Fruit fly (Drosophila melanogaster) Kc167 (cell line): Measurements from ENCODE around the gene Cpr66Cb.

Experiments
- Myc ChIP-seq: fragments of >200 bp; optimal IDR thresholded peaks from 2 replicates; lab custom pipeline; 2017; ENCODE audit warnings: missing external identifiers
- Sin3A ChIP-seq: fragments of >200 bp; optimal IDR thresholded peaks from 2 replicates; lab custom pipeline; 2018; ENCODE audit warnings: missing external identifiers
- h ChIP-seq: fragments of >200 bp; optimal IDR thresholded peaks from 3 replicates; lab custom pipeline; 2018; ENCODE audit warnings: missing external identifiers
- insv ChIP-seq: fragments of >200 bp; optimal IDR thresholded peaks from 3 replicates; lab custom pipeline; 2018; ENCODE audit warnings: missing external identifiers
- psq ChIP-seq: fragments of >200 bp; optimal IDR thresholded peaks from 2 replicates; lab custom pipeline; 2017; ENCODE audit warnings: missing external identifiers
- ttk ChIP-seq: sonication (Bioruptor generic); optimal IDR thresholded peaks from 2 replicates; lab custom pipeline; 2017; ENCODE audit warnings: missing external identifiers

The Cpr66Cb gene

dm6 chr3L:8369456-8369855 lies 33.0 kb downstream of the Cpr66Cb start:
- TF ChIP-seq Myc (lab: Kevin White, UChicago) (no peak), insv (lab: Kevin White, UChicago) (no peak), ttk (lab: Kevin White, UChicago) (no peak), Sin3A (lab: Kevin White, UChicago) (no peak), psq (lab: Kevin White, UChicago) (no peak), h (lab: Kevin White, UChicago) (no peak)

- TF ChIP-seq h (lab: Kevin White, UChicago) (no peak), ttk (lab: Kevin White, UChicago) (no peak), Sin3A (lab: Kevin White, UChicago) (no peak), Myc (lab: Kevin White, UChicago) (no peak)
These were observed 34.5 kb downstream of the Cpr66Cb start for dm6 chr3L:8370922-8371321.

- TF ChIP-seq ttk (lab: Kevin White, UChicago) (no peak), insv (lab: Kevin White, UChicago) (no peak), psq (lab: Kevin White, UChicago) (no peak), Sin3A (lab: Kevin White, UChicago) (no peak), Myc (lab: Kevin White, UChicago) (no peak), h (lab: Kevin White, UChicago) (no peak)
These were observed 35.1 kb downstream of the Cpr66Cb start for dm6 chr3L:8371538-8371937.

dm6 chr3L:8372035-8372434 lies 35.6 kb downstream of the Cpr66Cb start, which contains the start of gene ImpE1:
Gene ImpE1 (plus strand): TSS chr3L:8372405.
- TF ChIP-seq insv (lab: Kevin White, UChicago), result no peak
- no peak for TF ChIP-seq h (lab: Kevin White, UChicago)
- no peak for TF ChIP-seq Sin3A (lab: Kevin White, UChicago)

dm6 chr3L:8374107-8374506 lies 37.6 kb downstream of the Cpr66Cb start:
- TF ChIP-seq psq (lab: Kevin White, UChicago) (no peak), insv (lab: Kevin White, UChicago) (no peak), ttk (lab: Kevin White, UChicago) (no peak), h (lab: Kevin White, UChicago) (no peak), Myc (lab: Kevin White, UChicago) (no peak), Sin3A (lab: Kevin White, UChicago) (no peak)

dm6 chr3L:8379161-8379560 lies 42.7 kb downstream of the Cpr66Cb start:
- TF ChIP-seq Myc (lab: Kevin White, UChicago) (no peak), insv (lab: Kevin White, UChicago) (no peak), psq (lab: Kevin White, UChicago) (no peak), ttk (lab: Kevin White, UChicago) (no peak), h (lab: Kevin White, UChicago) (no peak), Sin3A (lab: Kevin White, UChicago) (no peak)

dm6 chr3L:8383968-8384367 lies 47.5 kb downstream of the Cpr66Cb start:
- TF ChIP-seq ttk (lab: Kevin White, UChicago), result no peak

dm6 chr3L:8385055-8385454 lies 48.6 kb downstream of the Cpr66Cb start:
- TF ChIP-seq h (lab: Kevin White, UChicago), result no peak
